Worm (Caenorhabditis elegans) whole organism, young adult: ENCODE results near the gene fbxa-89.

Experiments used
- D2030.7 ChIP-seq: fragments of 200-800 bp; sonication (Bioruptor generic); IDR thresholded peaks from 2 replicates; pipeline ENCODE4 v1.3.6; 2022; ENCODE audit warnings: missing genetic modification reagents, missing genetic modification characterization, missing compliant biosample characterization
- F52B5.7 ChIP-seq: sonication (generic microtip); optimal IDR thresholded peaks from 2 replicates; lab custom pipeline; 2016; ENCODE audit warnings: mild to moderate bottlenecking, missing genetic modification characterization, missing compliant biosample characterization
- ama-1 ChIP-seq, 3 experiments: fragments of 150-350 bp in 1 of 3; sonication (generic microtip) in 2 of 3; optimal IDR thresholded peaks; 2 replicates each; lab custom pipeline; 2014 to 2018; ENCODE audit warnings: missing biosample characterization in 2 of 3, missing genetic modification characterization in 2 of 3, missing genetic modification reagents in 2 of 3
- ets-4 ChIP-seq: fragments of 200-800 bp; sonication (Bioruptor generic); optimal IDR thresholded peaks from 2 replicates; lab custom pipeline; 2018; ENCODE audit warnings: mild to moderate bottlenecking, missing genetic modification characterization, missing compliant biosample characterization
- lin-54 ChIP-seq: fragments of 200-800 bp; sonication (Bioruptor generic); optimal IDR thresholded peaks from 2 replicates; lab custom pipeline; 2018; ENCODE audit warnings: mild to moderate bottlenecking, missing genetic modification characterization, missing compliant biosample characterization
- madf-6 ChIP-seq: fragments of 200-800 bp; sonication (Bioruptor generic); IDR thresholded peaks from 2 replicates; pipeline ENCODE4 v1.3.6; 2022; ENCODE audit warnings: missing genetic modification reagents, missing genetic modification characterization, missing compliant biosample characterization
- mxl-1 ChIP-seq: sonication (generic microtip); optimal IDR thresholded peaks from 2 replicates; lab custom pipeline; 2016; ENCODE audit warnings: missing genetic modification characterization, missing compliant biosample characterization
- nhr-80 ChIP-seq: sonication (generic microtip); optimal IDR thresholded peaks from 2 replicates; lab custom pipeline; 2016; ENCODE audit warnings: missing genetic modification characterization, missing compliant biosample characterization
- pha-4 ChIP-seq: fragments of 150-350 bp; sonication (generic microtip); optimal IDR thresholded peaks from 2 replicates; lab custom pipeline; 2014; ENCODE audit warnings: missing biosample characterization, missing genetic modification reagents, missing genetic modification characterization
- sea-2 ChIP-seq: fragments of 200-800 bp; sonication (Bioruptor generic); IDR thresholded peaks from 2 replicates; pipeline ENCODE4 v1.3.6; 2022; ENCODE audit warnings: missing genetic modification characterization, missing compliant biosample characterization
- snpc-4 ChIP-seq, 5 experiments: fragments of 150-350 bp in 1 of 5; sonication (generic microtip) in 4 of 5; optimal IDR thresholded peaks; 2 replicates each; lab custom pipeline; 2014 to 2018; ENCODE audit warnings: missing genetic modification characterization in 5 of 5, missing biosample characterization in 3 of 5, antibody characterized with exemption in 2 of 5, mild to moderate bottlenecking in 2 of 5, missing compliant biosample characterization in 2 of 5, missing genotype in 2 of 5, moderate library complexity in 2 of 5, missing genetic modification reagents in 1 of 5
- tbp1 ChIP-seq: fragments of 200-800 bp; sonication (Bioruptor generic); optimal IDR thresholded peaks from 2 replicates; lab custom pipeline; 2018; ENCODE audit warnings: mild to moderate bottlenecking, missing genetic modification characterization, missing compliant biosample characterization
- tlf-1 ChIP-seq: fragments of 200-800 bp; sonication (Bioruptor generic); optimal IDR thresholded peaks from 2 replicates; lab custom pipeline; 2018; ENCODE audit warnings: mild to moderate bottlenecking, missing genetic modification characterization, missing compliant biosample characterization
- zim-3 ChIP-seq: sonication (generic microtip); optimal IDR thresholded peaks from 2 replicates; lab custom pipeline; 2017; ENCODE audit warnings: mild to moderate bottlenecking, missing genetic modification characterization, moderate library complexity, missing compliant biosample characterization

DNA sequence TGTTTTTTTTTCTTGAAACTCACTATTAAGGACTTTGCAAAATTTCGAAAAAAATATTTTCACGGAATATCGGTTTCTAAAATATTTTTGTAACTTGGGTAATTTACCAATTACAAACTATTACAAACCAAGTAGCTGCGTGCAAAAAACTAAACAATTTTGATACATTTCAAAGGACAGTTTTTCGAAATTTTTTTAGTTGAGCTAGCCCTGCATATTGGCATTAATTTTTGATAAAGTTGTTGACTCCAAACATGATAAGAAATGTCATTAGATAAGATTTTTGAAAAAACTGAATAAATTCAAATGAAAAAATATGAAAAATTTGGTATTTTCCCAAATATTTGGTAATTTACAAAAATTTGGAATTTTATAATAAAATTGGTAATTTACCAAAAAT, 47.7 kb upstream of the fbxa-89 start:
- TF ChIP-seq snpc-4 (GFP tag; optimal IDR thresholded peaks at IDR 0.05; lab: Kevin White, UChicago) (no peak), snpc-4 (tag; optimal IDR thresholded peaks at IDR 0.05; lab: Kevin White, UChicago) (no peak), madf-6 (no peak), lin-54 (GFP tag; lab: Kevin White, UChicago) (no peak), mxl-1 (tag; lab: Kevin White, UChicago) (no peak), ets-4 (GFP tag; lab: Kevin White, UChicago) (no peak), D2030.7 (no peak), zim-3 (tag; lab: Kevin White, UChicago) (no peak), sea-2 (GFP tag; lab: Robert Waterston, UW) (no peak), tbp1 (GFP tag; lab: Kevin White, UChicago) (no peak), tlf-1 (GFP tag; lab: Kevin White, UChicago) (no peak), nhr-80 (tag; lab: Kevin White, UChicago) (no peak), F52B5.7 (tag; lab: Kevin White, UChicago) (no peak), pha-4 (no peak), ama-1 (optimal IDR thresholded peaks at IDR 0.05; lab: Kevin White, UChicago) (no peak), ama-1 (GFP tag; optimal IDR thresholded peaks at IDR 0.05; lab: Kevin White, UChicago) (no peak)
